Worm (Caenorhabditis elegans) whole organism, L1 larva: ENCODE results near the gene dcaf-1.

Experiments
- F16B12.6 ChIP-seq: fragments of 150-350 bp; optimal IDR thresholded peaks from 2 replicates; lab custom pipeline; 2014; ENCODE audit warnings: missing biosample characterization, missing genetic modification characterization
- blmp-1 ChIP-seq: fragments of 150-350 bp; optimal IDR thresholded peaks from 2 replicates; lab custom pipeline; 2014; ENCODE audit warnings: missing biosample characterization, missing genetic modification characterization
- efl-1 ChIP-seq, 4 experiments: fragments of 150-350 bp; optimal IDR thresholded peaks in 3 of 4; peaks in 1 of 4; 1 replicate in 1 of 4; 2 replicates in 3 of 4; lab custom pipeline; 2014; ENCODE audit warnings: missing biosample characterization in 2 of 4, missing genetic modification characterization in 2 of 4, missing genetic modification reagents in 2 of 4
- ets-5 ChIP-seq: fragments of 200-800 bp; sonication (Bioruptor generic); IDR thresholded peaks from 2 replicates; pipeline ENCODE4 v1.3.6; 2022; ENCODE audit warnings: missing genetic modification characterization, missing compliant biosample characterization
- lin-39 ChIP-seq: fragments of 150-350 bp; optimal IDR thresholded peaks from 2 replicates; lab custom pipeline; 2014; ENCODE audit warnings: missing biosample characterization, missing genetic modification reagents, missing genetic modification characterization
- mdl-1 ChIP-seq, 2 experiments: fragments of 150-350 bp; optimal IDR thresholded peaks; 2 replicates each; lab custom pipeline; 2014 to 2017; ENCODE audit warnings: missing biosample characterization in 2 of 2, missing genetic modification characterization in 2 of 2, inconsistent platforms in 1 of 2
- nhr-237 ChIP-seq: fragments of 150-350 bp; optimal IDR thresholded peaks from 2 replicates; lab custom pipeline; 2014; ENCODE audit warnings: missing biosample characterization, missing genetic modification characterization
- nhr-77 ChIP-seq: fragments of 150-350 bp; optimal IDR thresholded peaks from 2 replicates; lab custom pipeline; 2014; ENCODE audit warnings: missing biosample characterization, missing genetic modification characterization
- skn-1 ChIP-seq: fragments of 150-350 bp; optimal IDR thresholded peaks from 2 replicates; lab custom pipeline; 2014; ENCODE audit warnings: missing biosample characterization, missing genetic modification characterization
- sox-4 ChIP-seq: sonication (generic microtip); optimal IDR thresholded peaks from 2 replicates; lab custom pipeline; 2016; ENCODE audit warnings: missing genetic modification characterization, missing compliant biosample characterization
- unc-62 ChIP-seq: fragments of 150-350 bp; optimal IDR thresholded peaks from 2 replicates; lab custom pipeline; 2014; ENCODE audit warnings: missing biosample characterization, missing genetic modification reagents, missing genetic modification characterization
- unc-86 ChIP-seq: sonication (generic microtip); optimal IDR thresholded peaks from 2 replicates; lab custom pipeline; 2016; ENCODE audit warnings: missing genetic modification characterization, missing compliant biosample characterization

ce11 chrIV:9714264-9714663, 7.7 kb upstream of the dcaf-1 start:
- TF ChIP-seq efl-1 (optimal IDR thresholded peaks at IDR 0.05; lab: Kevin White, UChicago) = no peak
- peak in 1 of 2 experiments; percentile 48 for TF ChIP-seq efl-1 (GFP tag; optimal IDR thresholded peaks at IDR 0.05 in 1 of 2; lab: Kevin White, UChicago)
- TF ChIP-seq ets-5 = no peak
- no peak for TF ChIP-seq skn-1 (tag; lab: Kevin White, UChicago)
- no peak for TF ChIP-seq nhr-237 (tag; lab: Kevin White, UChicago)
- TF ChIP-seq nhr-77 (tag; lab: Kevin White, UChicago) = no peak
- TF ChIP-seq sox-4 (tag; lab: Kevin White, UChicago) = no peak
- TF ChIP-seq lin-39 = no peak
- no peak for TF ChIP-seq F16B12.6 (tag; lab: Kevin White, UChicago)
- TF ChIP-seq unc-86 = no peak
- no peak for TF ChIP-seq blmp-1 (tag; lab: Kevin White, UChicago)
- no peak for TF ChIP-seq mdl-1 (tag; optimal IDR thresholded peaks at IDR 0.05; lab: Kevin White, UChicago)
- no peak for TF ChIP-seq unc-62 (GFP tag; lab: Kevin White, UChicago)
